Worm (Caenorhabditis elegans) whole organism, young adult: Measurements from ENCODE around the gene ule-4.

ENCODE experiments used
- B0019.2 ChIP-seq: fragments of 200-800 bp; sonication (Bioruptor generic); conservative IDR thresholded peaks from 2 replicates; pipeline ENCODE4 v1.3.6; 2022; ENCODE audit warnings: missing genetic modification reagents, missing genetic modification characterization, missing compliant biosample characterization
- B0035.1 ChIP-seq: sonication (generic microtip); optimal IDR thresholded peaks from 2 replicates; lab custom pipeline; 2016; ENCODE audit warnings: missing genetic modification characterization, mild to moderate bottlenecking, missing compliant biosample characterization, missing genotype, missing genetic modification reagents
- F39B2.1 ChIP-seq: fragments of 200-800 bp; sonication (Bioruptor generic); IDR thresholded peaks from 2 replicates; pipeline ENCODE4 v1.3.6; 2022; ENCODE audit warnings: missing genetic modification reagents, missing genetic modification characterization, missing compliant biosample characterization
- F57C9.4 ChIP-seq: sonication (generic microtip); optimal IDR thresholded peaks from 2 replicates; lab custom pipeline; 2017; ENCODE audit warnings: mild to moderate bottlenecking, missing genetic modification characterization, missing compliant biosample characterization
- T26A5.8 ChIP-seq: sonication (generic microtip); optimal IDR thresholded peaks from 2 replicates; lab custom pipeline; 2016; ENCODE audit warnings: missing genetic modification characterization, missing compliant biosample characterization
- Y79H2A.3 ChIP-seq: fragments of 200-800 bp; sonication (Bioruptor generic); conservative IDR thresholded peaks from 2 replicates; pipeline ENCODE4 v1.3.6; 2022; ENCODE audit warnings: missing genetic modification reagents, missing genetic modification characterization, missing compliant biosample characterization
- akir-1 ChIP-seq: fragments of 200-800 bp; sonication (Bioruptor generic); optimal IDR thresholded peaks from 2 replicates; lab custom pipeline; 2018; ENCODE audit warnings: mild to moderate bottlenecking, missing genetic modification characterization, moderate library complexity, missing compliant biosample characterization
- aptf-2 ChIP-seq: fragments of 200-800 bp; sonication (Bioruptor generic); conservative IDR thresholded peaks from 2 replicates; pipeline ENCODE4 v1.3.6; 2022; ENCODE audit warnings: missing genetic modification reagents, missing genetic modification characterization, missing compliant biosample characterization
- aptf-3 ChIP-seq: fragments of 200-800 bp; sonication (Bioruptor generic); IDR thresholded peaks from 2 replicates; pipeline ENCODE4 v1.3.6; 2022; ENCODE audit warnings: missing genetic modification characterization, missing compliant biosample characterization
- athp-1 ChIP-seq: sonication (generic microtip); optimal IDR thresholded peaks from 2 replicates; lab custom pipeline; 2017; ENCODE audit warnings: mild to moderate bottlenecking, missing genetic modification characterization, missing compliant biosample characterization
- attf-5 ChIP-seq: fragments of 200-800 bp; sonication (Bioruptor generic); optimal IDR thresholded peaks from 2 replicates; lab custom pipeline; 2018; ENCODE audit warnings: mild to moderate bottlenecking, missing genetic modification characterization, missing compliant biosample characterization
- attf-6 ChIP-seq: fragments of 200-800 bp; sonication (Bioruptor generic); IDR thresholded peaks from 2 replicates; pipeline ENCODE4 v1.3.6; 2022; ENCODE audit warnings: missing genetic modification reagents, missing genetic modification characterization, missing compliant biosample characterization
- bed-1 ChIP-seq: fragments of 200-800 bp; sonication (Bioruptor generic); IDR thresholded peaks from 2 replicates; pipeline ENCODE4 v1.3.6; 2022; ENCODE audit warnings: missing genetic modification reagents, missing genetic modification characterization, missing compliant biosample characterization
- cebp-1 ChIP-seq, 2 experiments: fragments of 200-800 bp in 1 of 2; sonication (Bioruptor generic) in 1 of 2; sonication (generic microtip) in 1 of 2; IDR thresholded peaks in 1 of 2; optimal IDR thresholded peaks in 1 of 2; 2 replicates each; pipeline versions ENCODE4 v1.3.6 to Lab custom; 2017 to 2022; ENCODE audit warnings: missing compliant biosample characterization in 2 of 2, missing genetic modification characterization in 2 of 2, mild to moderate bottlenecking in 1 of 2, missing genetic modification reagents in 1 of 2, moderate library complexity in 1 of 2
- ceh-27 ChIP-seq: fragments of 200-800 bp; sonication (Bioruptor generic); optimal IDR thresholded peaks from 2 replicates; lab custom pipeline; 2018; ENCODE audit warnings: mild to moderate bottlenecking, missing genetic modification characterization, moderate library complexity, missing compliant biosample characterization
- ceh-58 ChIP-seq: fragments of 200-800 bp; sonication (Bioruptor generic); IDR thresholded peaks from 2 replicates; pipeline ENCODE4 v1.3.6; 2022; ENCODE audit warnings: missing genetic modification characterization, missing compliant biosample characterization
- dpff-1 ChIP-seq: sonication (generic microtip); optimal IDR thresholded peaks from 2 replicates; lab custom pipeline; 2017; ENCODE audit warnings: mild to moderate bottlenecking, missing genetic modification characterization, missing compliant biosample characterization
- dpl-1 ChIP-seq: fragments of 150-350 bp; optimal IDR thresholded peaks from 2 replicates; lab custom pipeline; 2014; ENCODE audit warnings: missing biosample characterization, missing genetic modification reagents, missing genetic modification characterization
- egl-18 ChIP-seq: fragments of 200-800 bp; sonication (Bioruptor generic); IDR thresholded peaks from 2 replicates; pipeline ENCODE4 v1.3.6; 2022; ENCODE audit warnings: missing genetic modification reagents, missing genetic modification characterization, missing compliant biosample characterization
- egrh-3 ChIP-seq: fragments of 200-800 bp; sonication (Bioruptor generic); IDR thresholded peaks from 2 replicates; pipeline ENCODE4 v1.3.6; 2022; ENCODE audit warnings: missing genetic modification reagents, missing genetic modification characterization, missing compliant biosample characterization
- ekl-4 ChIP-seq: fragments of 200-800 bp; sonication (Bioruptor generic); IDR thresholded peaks from 2 replicates; pipeline ENCODE4 v1.3.6; 2022; ENCODE audit warnings: missing genetic modification reagents, missing genetic modification characterization, missing compliant biosample characterization
- fkh-3 ChIP-seq: sonication (generic microtip); optimal IDR thresholded peaks from 2 replicates; lab custom pipeline; 2016; ENCODE audit warnings: mild to moderate bottlenecking, missing genetic modification characterization, missing compliant biosample characterization
- him-1 ChIP-seq: sonication (generic microtip); optimal IDR thresholded peaks from 2 replicates; lab custom pipeline; 2016; ENCODE audit warnings: missing genotype, missing genetic modification reagents, missing genetic modification characterization, missing compliant biosample characterization
- hlh-12 ChIP-seq: sonication (generic microtip); optimal IDR thresholded peaks from 2 replicates; lab custom pipeline; 2016; ENCODE audit warnings: missing genetic modification characterization, missing compliant biosample characterization
- hmg-1.2 ChIP-seq: fragments of 200-800 bp; sonication (Bioruptor generic); IDR thresholded peaks from 2 replicates; pipeline ENCODE4 v1.3.6; 2022; ENCODE audit warnings: missing genetic modification reagents, missing genetic modification characterization, missing compliant biosample characterization
- let-607 ChIP-seq, 2 experiments: fragments of 200-800 bp in 1 of 2; sonication (Bioruptor generic) in 1 of 2; sonication (generic microtip) in 1 of 2; optimal IDR thresholded peaks; 2 replicates each; lab custom pipeline; 2016 to 2018; ENCODE audit warnings: mild to moderate bottlenecking in 2 of 2, missing compliant biosample characterization in 2 of 2, missing genetic modification characterization in 2 of 2, moderate library complexity in 2 of 2, missing genotype in 1 of 2
- lin-26 ChIP-seq: fragments of 200-800 bp; sonication (Bioruptor generic); IDR thresholded peaks from 2 replicates; pipeline ENCODE4 v1.3.6; 2022; ENCODE audit warnings: missing genetic modification reagents, missing genetic modification characterization, missing compliant biosample characterization
- madf-3 ChIP-seq: fragments of 200-800 bp; sonication (Bioruptor generic); IDR thresholded peaks from 2 replicates; pipeline ENCODE4 v1.3.6; 2022; ENCODE audit warnings: missing genetic modification reagents, missing genetic modification characterization, missing compliant biosample characterization
- madf-6 ChIP-seq: fragments of 200-800 bp; sonication (Bioruptor generic); IDR thresholded peaks from 2 replicates; pipeline ENCODE4 v1.3.6; 2022; ENCODE audit warnings: missing genetic modification reagents, missing genetic modification characterization, missing compliant biosample characterization
- mes-4 ChIP-seq: sonication (generic microtip); optimal IDR thresholded peaks from 2 replicates; lab custom pipeline; 2016; ENCODE audit warnings: missing genotype, missing genetic modification characterization, missing compliant biosample characterization
- nfya-1 ChIP-seq: sonication (generic microtip); optimal IDR thresholded peaks from 2 replicates; lab custom pipeline; 2017; ENCODE audit warnings: antibody characterized with exemption, missing compliant biosample characterization, missing genetic modification characterization, borderline replicate concordance; ENCODE audit not compliant: insufficient read depth
- nfya-2 ChIP-seq: fragments of 200-800 bp; sonication (Bioruptor generic); IDR thresholded peaks from 2 replicates; pipeline ENCODE4 v1.3.6; 2022; ENCODE audit warnings: missing genetic modification reagents, missing genetic modification characterization, missing compliant biosample characterization
- nhr-120 ChIP-seq: fragments of 200-800 bp; sonication (Bioruptor generic); IDR thresholded peaks from 2 replicates; pipeline ENCODE4 v1.3.6; 2022; ENCODE audit warnings: missing genetic modification characterization, missing compliant biosample characterization
- nhr-179 ChIP-seq: sonication (generic microtip); optimal IDR thresholded peaks from 2 replicates; lab custom pipeline; 2016; ENCODE audit warnings: mild to moderate bottlenecking, missing genetic modification characterization, missing compliant biosample characterization
- nhr-80 ChIP-seq: sonication (generic microtip); optimal IDR thresholded peaks from 2 replicates; lab custom pipeline; 2016; ENCODE audit warnings: missing genetic modification characterization, missing compliant biosample characterization
- snpc-1.1 ChIP-seq: sonication (generic microtip); optimal IDR thresholded peaks from 2 replicates; lab custom pipeline; 2017; ENCODE audit warnings: missing genetic modification characterization, mild to moderate bottlenecking, missing compliant biosample characterization, antibody characterized with exemption, moderate library complexity, missing genotype, missing genetic modification reagents; ENCODE audit not compliant: insufficient read depth
- snpc-1.3 ChIP-seq: sonication (generic microtip); optimal IDR thresholded peaks from 2 replicates; lab custom pipeline; 2017; ENCODE audit warnings: missing genetic modification characterization, mild to moderate bottlenecking, missing compliant biosample characterization, antibody characterized with exemption, moderate library complexity, missing genotype, missing genetic modification reagents; ENCODE audit not compliant: insufficient read depth
- snpc-4 ChIP-seq, 5 experiments: fragments of 150-350 bp in 1 of 5; sonication (generic microtip) in 4 of 5; optimal IDR thresholded peaks; 2 replicates each; lab custom pipeline; 2014 to 2018; ENCODE audit warnings: missing genetic modification characterization in 5 of 5, missing biosample characterization in 3 of 5, antibody characterized with exemption in 2 of 5, mild to moderate bottlenecking in 2 of 5, missing compliant biosample characterization in 2 of 5, missing genotype in 2 of 5, moderate library complexity in 2 of 5, missing genetic modification reagents in 1 of 5
- tbp1 ChIP-seq: fragments of 200-800 bp; sonication (Bioruptor generic); optimal IDR thresholded peaks from 2 replicates; lab custom pipeline; 2018; ENCODE audit warnings: mild to moderate bottlenecking, missing genetic modification characterization, missing compliant biosample characterization
- tbx-9 ChIP-seq: sonication (generic microtip); optimal IDR thresholded peaks from 2 replicates; lab custom pipeline; 2016; ENCODE audit warnings: borderline replicate concordance, missing genetic modification characterization, inconsistent platforms, missing compliant biosample characterization
- xnd-1 ChIP-seq: sonication (generic microtip); optimal IDR thresholded peaks from 2 replicates; lab custom pipeline; 2016; ENCODE audit warnings: missing genotype, missing genetic modification reagents, missing genetic modification characterization, missing compliant biosample characterization
- zfh-2 ChIP-seq: fragments of 200-800 bp; sonication (Bioruptor generic); conservative IDR thresholded peaks from 2 replicates; pipeline ENCODE4 v1.3.6; 2022; ENCODE audit warnings: missing genetic modification reagents, missing genetic modification characterization, missing compliant biosample characterization
- ztf-3 ChIP-seq: fragments of 200-800 bp; sonication (Bioruptor generic); optimal IDR thresholded peaks from 2 replicates; lab custom pipeline; 2018; ENCODE audit warnings: mild to moderate bottlenecking, missing genetic modification characterization, missing compliant biosample characterization

ule-4 gene

DNA sequence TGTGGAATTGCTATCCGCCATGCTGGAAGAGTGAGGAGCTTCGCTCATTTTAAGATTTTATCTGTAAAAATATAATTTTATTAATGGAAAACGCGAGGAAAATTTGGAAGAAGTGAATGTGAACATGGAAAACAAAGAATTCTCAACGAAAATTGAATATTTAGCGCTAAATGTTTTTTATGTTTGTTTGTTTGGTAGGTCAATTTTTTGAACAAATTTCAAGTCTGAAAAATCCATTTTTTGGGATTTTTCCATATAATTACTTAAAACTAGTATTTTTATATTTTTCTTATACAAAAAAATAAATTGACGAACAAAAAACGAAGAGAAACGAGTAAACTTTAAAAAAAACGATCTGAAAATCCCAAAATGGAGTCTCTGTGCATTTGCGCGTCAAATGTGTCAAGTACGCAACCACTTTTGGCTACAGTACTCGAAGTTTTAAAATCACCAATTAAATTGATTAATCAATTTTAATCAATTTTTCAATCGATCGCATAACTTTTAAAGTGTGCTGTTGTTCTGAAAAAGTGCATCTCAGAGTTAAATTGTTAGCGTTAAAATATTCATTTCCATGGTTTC lies 19.5 kb upstream of the ule-4 start, which contains the start of gene fbxa-215 (continued):
- no peak for TF ChIP-seq ceh-58 (GFP tag; lab: Robert Waterston, UW)
- TF ChIP-seq hmg-1.2 (GFP tag; lab: Robert Waterston, UW), result no peak
- no peak for TF ChIP-seq akir-1 (GFP tag; lab: Kevin White, UChicago)
- no peak for TF ChIP-seq nhr-80 (tag; lab: Kevin White, UChicago)
- no peak for TF ChIP-seq cebp-1 (GFP tag; IDR thresholded peaks at IDR 0.05; lab: Robert Waterston, UW)
- TF ChIP-seq cebp-1 (tag; optimal IDR thresholded peaks at IDR 0.05; lab: Kevin White, UChicago), result no peak
- TF ChIP-seq let-607 (tag; optimal IDR thresholded peaks at IDR 0.05; lab: Kevin White, UChicago), result no peak
- no peak for TF ChIP-seq B0019.2
- TF ChIP-seq T26A5.8, result no peak
- no peak for TF ChIP-seq nfya-1 (tag; lab: Kevin White, UChicago)
- no peak for TF ChIP-seq lin-26 (GFP tag; lab: Robert Waterston, UW)
- no peak for TF ChIP-seq snpc-1.1 (tag; lab: Kevin White, UChicago)
- TF ChIP-seq ztf-3 (GFP tag; lab: Kevin White, UChicago), result no peak
- TF ChIP-seq tbx-9, result no peak
- TF ChIP-seq him-1 (tag; lab: Kevin White, UChicago), result no peak
- TF ChIP-seq hlh-12, result no peak
- TF ChIP-seq F39B2.1 (GFP tag; lab: Robert Waterston, UW), result no peak
- no peak for TF ChIP-seq egrh-3 (GFP tag; lab: Robert Waterston, UW)
- TF ChIP-seq F57C9.4 (tag; lab: Kevin White, UChicago), result no peak
- TF ChIP-seq fkh-3, result no peak
- no peak for TF ChIP-seq egl-18 (GFP tag; lab: Robert Waterston, UW)
- TF ChIP-seq xnd-1 (tag; lab: Kevin White, UChicago), result peak; percentile 47
- no peak for TF ChIP-seq B0035.1 (tag; lab: Kevin White, UChicago)
- no peak for TF ChIP-seq mes-4 (tag; lab: Kevin White, UChicago)
- no peak for TF ChIP-seq athp-1 (tag; lab: Kevin White, UChicago)
- TF ChIP-seq aptf-2 (GFP tag; lab: Robert Waterston, UW), result no peak
- no peak for TF ChIP-seq dpff-1 (tag; lab: Kevin White, UChicago)
- no peak for TF ChIP-seq nhr-179 (tag; lab: Kevin White, UChicago)
- no peak for TF ChIP-seq madf-3 (GFP tag; lab: Robert Waterston, UW)
- TF ChIP-seq dpl-1, result peak; percentile 19
- TF ChIP-seq nfya-2, result no peak
- TF ChIP-seq attf-5 (GFP tag; lab: Kevin White, UChicago), result no peak
- no peak for TF ChIP-seq nhr-120 (GFP tag; lab: Robert Waterston, UW)

DNA sequence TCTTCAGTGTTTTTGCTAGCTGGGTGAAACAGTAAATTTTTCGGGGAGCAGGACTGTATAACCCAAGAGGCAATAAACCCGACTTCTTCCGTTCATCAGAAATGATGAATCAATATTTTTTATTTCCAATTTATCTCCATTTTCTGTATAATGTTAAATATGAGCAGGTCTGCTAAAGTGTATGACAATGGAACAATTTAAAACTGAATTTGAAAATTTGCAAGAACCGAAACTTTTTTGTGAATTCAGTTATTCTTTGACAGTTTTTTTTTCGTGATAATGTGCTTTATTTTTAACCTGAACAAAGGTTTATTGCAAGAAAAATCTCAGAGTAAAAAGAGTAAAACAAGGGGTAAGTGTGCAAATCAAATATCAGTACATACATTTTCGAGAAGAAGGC lies 17.6 kb upstream of the ule-4 start:
- TF ChIP-seq tbp1 (GFP tag; lab: Kevin White, UChicago) (peak; percentile 26), aptf-3 (no peak), nhr-80 (tag; lab: Kevin White, UChicago) (no peak), madf-6 (peak; percentile 15; the same call in 1 of the 2 replicates), athp-1 (tag; lab: Kevin White, UChicago) (no peak), snpc-4 (GFP tag; optimal IDR thresholded peaks at IDR 0.05; lab: Kevin White, UChicago) (peak; percentile 41), snpc-4 (tag; optimal IDR thresholded peaks at IDR 0.05; lab: Kevin White, UChicago) (peak in 2 of 4 experiments; percentile 39 to 86), Y79H2A.3 (GFP tag; lab: Robert Waterston, UW) (0 out of 2 replicates have a peak, but pooled peaks have one; percentile 66), snpc-1.3 (tag; lab: Kevin White, UChicago) (peak; percentile 32), ekl-4 (peak; percentile 20; the same call in 1 of the 2 replicates), bed-1 (GFP tag; lab: Robert Waterston, UW) (no peak), zfh-2 (no peak), ceh-27 (GFP tag; lab: Kevin White, UChicago) (no peak), attf-6 (GFP tag; lab: Robert Waterston, UW) (peak; percentile 81)
- TF ChIP-seq, all 124 proteins: peak for 7
